Fruit fly (Drosophila melanogaster): ENCODE data around the gene CG43638.

CG43638 gene

DNA sequence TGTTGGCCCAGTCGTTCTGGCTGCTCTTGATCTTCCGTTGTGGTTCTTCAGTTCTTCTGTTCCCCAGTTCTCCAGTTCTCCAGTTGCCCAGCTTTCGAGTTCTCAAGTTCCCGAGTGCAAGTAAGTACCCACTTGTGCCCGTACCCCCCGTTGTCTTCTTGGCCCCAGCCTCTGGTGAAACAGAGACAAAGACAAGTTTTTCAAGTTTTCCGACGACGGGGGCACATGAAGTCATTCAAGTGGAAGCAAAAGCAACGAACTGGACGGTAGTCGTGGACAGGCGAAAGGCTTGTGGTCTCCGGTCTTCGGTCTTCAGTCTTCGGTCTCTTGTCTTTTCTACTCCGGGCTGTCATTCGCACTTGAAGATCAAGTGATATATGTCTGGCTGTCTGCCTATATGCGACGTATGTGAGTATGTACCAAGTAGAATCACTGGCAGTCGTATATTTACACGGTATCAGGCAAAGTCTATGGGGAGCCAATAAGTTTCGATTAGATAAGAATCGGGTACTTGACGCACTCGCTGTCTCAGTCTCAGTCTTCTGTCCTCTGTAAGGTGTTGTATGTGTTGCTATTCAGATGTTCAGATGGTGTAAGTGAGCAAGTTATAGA, 4.0 kb upstream of the CG43638 start:
- TF ChIP-seq CG32121 (GFP tag; IDR thresholded peaks at IDR 0.05) (0 out of 2 replicates have a peak, but pooled peaks have one; percentile 33), CG12605 (GFP tag; IDR thresholded peaks at IDR 0.05) (no peak), fd96Ca (GFP tag; IDR thresholded peaks at IDR 0.05) (peak; percentile 18; the same call in 1 of the 3 replicates), EcR (GFP tag; optimal IDR thresholded peaks at IDR 0.05) (peak; percentile 96), gl (tag; optimal IDR thresholded peaks at IDR 0.05) (peak; percentile 58), Snoo (tag; optimal IDR thresholded peaks at IDR 0.05) (no peak), CG17806 (tag; optimal IDR thresholded peaks at IDR 0.05) (no peak), CG8159 (tag; optimal IDR thresholded peaks at IDR 0.05) (peak; percentile 15), Pif1A (GFP tag; optimal IDR thresholded peaks at IDR 0.05) (peak; percentile 28), CG13204 (GFP tag; optimal IDR thresholded peaks at IDR 0.05) (peak; percentile 71), CG14655 (GFP tag; optimal IDR thresholded peaks at IDR 0.05) (peak; percentile 22), CG9948 (tag; optimal IDR thresholded peaks at IDR 0.05) (no peak)

dm6 chr3L:12042087-12042486, 2.3 kb upstream of the CG43638 start, which contains the start of gene CG6793:
CG6793 (plus strand) TSS chr3L:12042387.
- no peak for TF ChIP-seq rn (GFP tag; IDR thresholded peaks at IDR 0.05)
- TF ChIP-seq EcR (GFP tag; optimal IDR thresholded peaks at IDR 0.05) = no peak
- TF ChIP-seq D1 (tag; optimal IDR thresholded peaks at IDR 0.05) = no peak
- no peak for TF ChIP-seq CG12605 (GFP tag; IDR thresholded peaks at IDR 0.05)
- TF ChIP-seq CG34367 (tag; optimal IDR thresholded peaks at IDR 0.05) = no peak
- TF ChIP-seq CG32121 (GFP tag; IDR thresholded peaks at IDR 0.05) = no peak
- no peak for TF ChIP-seq Pif1A (GFP tag; optimal IDR thresholded peaks at IDR 0.05)
- no peak for TF ChIP-seq CG10348 (GFP tag; IDR thresholded peaks at IDR 0.05)
- TF ChIP-seq CG8159 (tag; optimal IDR thresholded peaks at IDR 0.05) = no peak
- no peak for TF ChIP-seq Pif1B (GFP tag; optimal IDR thresholded peaks at IDR 0.05)
- no peak for TF ChIP-seq CG9948 (tag; optimal IDR thresholded peaks at IDR 0.05)
- TF ChIP-seq CG4496 (GFP tag; IDR thresholded peaks at IDR 0.05) = no peak
- TF ChIP-seq CG17806 (tag; optimal IDR thresholded peaks at IDR 0.05) = no peak

- TF ChIP-seq CG14655 (GFP tag; optimal IDR thresholded peaks at IDR 0.05) (no peak), CG34367 (tag; optimal IDR thresholded peaks at IDR 0.05) (no peak), rn (GFP tag; IDR thresholded peaks at IDR 0.05) (no peak), CG4496 (GFP tag; IDR thresholded peaks at IDR 0.05) (no peak), EcR (GFP tag; optimal IDR thresholded peaks at IDR 0.05) (no peak), Pif1B (GFP tag; optimal IDR thresholded peaks at IDR 0.05) (no peak), CG15710 (tag; optimal IDR thresholded peaks at IDR 0.05) (no peak), CG10348 (GFP tag; IDR thresholded peaks at IDR 0.05) (no peak), Ets98B (GFP tag; IDR thresholded peaks at IDR 0.05) (no peak), Pif1A (GFP tag; optimal IDR thresholded peaks at IDR 0.05) (no peak), gl (tag; optimal IDR thresholded peaks at IDR 0.05) (no peak), CG13204 (GFP tag; optimal IDR thresholded peaks at IDR 0.05) (no peak), CG9948 (tag; optimal IDR thresholded peaks at IDR 0.05) (no peak), fd96Ca (GFP tag; IDR thresholded peaks at IDR 0.05) (no peak), CG8301 (tag; optimal IDR thresholded peaks at IDR 0.05) (no peak), CG17806 (tag; optimal IDR thresholded peaks at IDR 0.05) (no peak), CG8159 (tag; optimal IDR thresholded peaks at IDR 0.05) (no peak), Snoo (tag; optimal IDR thresholded peaks at IDR 0.05) (no peak), CG32121 (GFP tag; IDR thresholded peaks at IDR 0.05) (no peak)
Measured at dm6 chr3L:12045443-12045842, 1.1 kb downstream of the CG43638 start.

DNA sequence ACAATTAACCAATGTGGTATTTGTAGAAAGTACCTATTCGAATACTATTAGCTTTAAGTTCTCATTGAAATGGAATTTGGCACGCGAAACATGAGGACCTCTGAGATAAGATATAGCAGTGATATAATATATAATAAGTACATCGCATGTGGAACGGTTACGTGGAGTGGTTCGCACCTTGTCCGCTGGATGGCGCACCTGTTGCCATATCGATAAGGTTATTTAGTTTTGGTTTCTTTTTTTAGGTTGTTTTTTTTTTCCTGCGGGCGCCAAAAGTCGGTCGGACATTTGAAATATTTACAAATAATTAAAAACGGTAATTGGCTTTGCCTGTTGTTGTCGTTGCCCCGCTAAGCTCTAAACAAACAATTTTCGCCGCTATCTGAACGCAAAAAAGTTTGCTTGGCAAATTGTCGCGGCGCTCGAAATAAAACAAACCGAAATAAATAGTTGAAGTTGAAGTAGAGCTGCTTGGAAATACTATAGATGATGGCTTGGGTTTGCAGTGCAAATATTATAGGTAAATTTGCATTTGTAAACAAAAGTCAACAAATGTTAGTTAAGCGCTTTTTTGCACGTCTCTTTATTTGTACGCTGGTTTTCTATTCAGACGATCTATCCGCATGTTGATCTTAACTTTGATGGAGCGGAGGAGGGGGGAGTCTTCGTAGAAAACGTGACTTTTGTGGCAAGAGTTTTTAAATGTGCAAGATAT, 5.4 kb downstream of the CG43638 start:
- TF ChIP-seq Pif1B (GFP tag; optimal IDR thresholded peaks at IDR 0.05) = no peak
- no peak for TF ChIP-seq CG8159 (tag; optimal IDR thresholded peaks at IDR 0.05)
- TF ChIP-seq D1 (tag; optimal IDR thresholded peaks at IDR 0.05) = no peak
- no peak for TF ChIP-seq CG15710 (tag; optimal IDR thresholded peaks at IDR 0.05)
- TF ChIP-seq CG4496 (GFP tag; IDR thresholded peaks at IDR 0.05) = no peak
- no peak for TF ChIP-seq CG10348 (GFP tag; IDR thresholded peaks at IDR 0.05)
- TF ChIP-seq CG13204 (GFP tag; optimal IDR thresholded peaks at IDR 0.05) = no peak

dm6 chr3L:12050629-12051028, 6.2 kb downstream of the CG43638 start:
- TF ChIP-seq fd96Ca (GFP tag; IDR thresholded peaks at IDR 0.05) = no peak
- peak; percentile 8 for TF ChIP-seq CG15710 (tag; optimal IDR thresholded peaks at IDR 0.05)
- TF ChIP-seq CG8301 (tag; optimal IDR thresholded peaks at IDR 0.05) = no peak
- TF ChIP-seq CG12605 (GFP tag; IDR thresholded peaks at IDR 0.05) = peak; percentile 36; the same call in 1 of the 2 replicates
- peak; percentile 22 for TF ChIP-seq CG17806 (tag; optimal IDR thresholded peaks at IDR 0.05)
- no peak for TF ChIP-seq D1 (tag; optimal IDR thresholded peaks at IDR 0.05)
- TF ChIP-seq Pif1B (GFP tag; optimal IDR thresholded peaks at IDR 0.05) = no peak
- no peak for TF ChIP-seq gl (tag; optimal IDR thresholded peaks at IDR 0.05)
- no peak for TF ChIP-seq CG13204 (GFP tag; optimal IDR thresholded peaks at IDR 0.05)
- peak; percentile 13 for TF ChIP-seq Pif1A (GFP tag; optimal IDR thresholded peaks at IDR 0.05)
- no peak for TF ChIP-seq Snoo (tag; optimal IDR thresholded peaks at IDR 0.05)
- TF ChIP-seq EcR (GFP tag; optimal IDR thresholded peaks at IDR 0.05) = no peak
- peak; percentile 0 for TF ChIP-seq CG9948 (tag; optimal IDR thresholded peaks at IDR 0.05)
- TF ChIP-seq Ets98B (GFP tag; IDR thresholded peaks at IDR 0.05) = peak; percentile 21; the same call in 1 of the 2 replicates
- TF ChIP-seq CG4496 (GFP tag; IDR thresholded peaks at IDR 0.05) = peak; percentile 59; the same call in 1 of the 3 replicates
- no peak for TF ChIP-seq CG10348 (GFP tag; IDR thresholded peaks at IDR 0.05)
- TF ChIP-seq rn (GFP tag; IDR thresholded peaks at IDR 0.05) = 0 out of 2 replicates have a peak, but pooled peaks have one; percentile 17
- TF ChIP-seq CG34367 (tag; optimal IDR thresholded peaks at IDR 0.05) = no peak
- TF ChIP-seq CG8159 (tag; optimal IDR thresholded peaks at IDR 0.05) = peak; percentile 43
- TF ChIP-seq CG14655 (GFP tag; optimal IDR thresholded peaks at IDR 0.05) = peak; percentile 46
- TF ChIP-seq CG32121 (GFP tag; IDR thresholded peaks at IDR 0.05) = peak; percentile 43; the same call in 1 of the 2 replicates

All from whole organism, pupa.